Worm (Caenorhabditis elegans) whole organism, L3 larva: ENCODE results near the gene ugt-36.

Source experiments
- fos-1 ChIP-seq: fragments of 150-350 bp; optimal IDR thresholded peaks from 2 replicates; lab custom pipeline; 2014; ENCODE audit warnings: missing biosample characterization, missing genetic modification characterization
- lin-15B ChIP-seq: fragments of 150-350 bp; optimal IDR thresholded peaks from 2 replicates; lab custom pipeline; 2014; ENCODE audit warnings: missing biosample characterization, missing genetic modification characterization
- nfya-1 ChIP-seq: sonication (generic microtip); optimal IDR thresholded peaks from 2 replicates; lab custom pipeline; 2017; ENCODE audit warnings: missing genetic modification characterization, mild to moderate bottlenecking, missing compliant biosample characterization, antibody characterized with exemption, moderate library complexity; ENCODE audit not compliant: insufficient read depth
- nhr-25 ChIP-seq: sonication (generic microtip); optimal IDR thresholded peaks from 2 replicates; lab custom pipeline; 2017; ENCODE audit warnings: missing biosample characterization, missing genetic modification characterization
- nhr-67 ChIP-seq: fragments of 150-350 bp; optimal IDR thresholded peaks from 2 replicates; lab custom pipeline; 2014; ENCODE audit warnings: missing biosample characterization, missing genetic modification characterization
- nhr-77 ChIP-seq: fragments of 150-350 bp; optimal IDR thresholded peaks from 2 replicates; lab custom pipeline; 2014; ENCODE audit warnings: missing biosample characterization, missing genetic modification characterization
- pha-4 ChIP-seq: fragments of 150-350 bp; optimal IDR thresholded peaks from 2 replicates; lab custom pipeline; 2014; ENCODE audit warnings: missing biosample characterization, missing genetic modification reagents, missing genetic modification characterization
- ztf-11 ChIP-seq: fragments of 150-350 bp; optimal IDR thresholded peaks from 2 replicates; lab custom pipeline; 2014; ENCODE audit warnings: missing biosample characterization, missing genetic modification characterization

DNA sequence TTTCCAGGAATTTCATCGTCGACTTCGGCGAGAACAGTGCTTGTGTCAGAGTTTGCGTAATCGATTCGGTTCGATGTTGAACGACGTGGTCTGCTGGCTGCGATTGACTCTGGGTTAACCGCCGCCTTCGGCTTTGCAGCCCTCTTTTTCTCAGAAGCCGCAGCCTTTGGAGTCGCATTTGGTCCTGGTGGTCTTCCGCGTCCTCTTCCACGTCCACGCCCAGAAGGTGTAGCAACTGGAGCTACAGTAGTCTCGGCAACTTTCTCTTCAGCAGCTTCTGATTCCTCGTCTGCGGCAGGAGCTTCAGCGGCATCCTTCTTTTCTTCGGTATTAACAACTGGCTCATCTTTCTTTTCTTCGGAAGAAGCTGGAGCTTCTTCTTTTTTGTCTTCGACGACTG, 28.0 kb downstream of the ugt-36 start:
- TF ChIP-seq nfya-1 (tag; lab: Kevin White, UChicago) (no peak), pha-4 (no peak), nhr-25 (no peak), ztf-11 (tag; lab: Kevin White, UChicago) (no peak), nhr-77 (tag; lab: Kevin White, UChicago) (no peak), nhr-67 (no peak), lin-15B (no peak), fos-1 (tag; lab: Kevin White, UChicago) (no peak)
